Worm (Caenorhabditis elegans) whole organism, midembryonic: ENCODE measurements around the gene sym-1.

Source experiments
- T22C8.4 ChIP-seq: fragments of 200-800 bp; sonication (Bioruptor generic); IDR thresholded peaks from 2 replicates; pipeline ENCODE4 v1.3.6; 2022; ENCODE audit warnings: missing genetic modification characterization, missing compliant biosample characterization
- cog-1 ChIP-seq: sonication (generic microtip); optimal IDR thresholded peaks from 2 replicates; lab custom pipeline; 2016; ENCODE audit warnings: missing genetic modification characterization, missing compliant biosample characterization
- flt-1 ChIP-seq: fragments of 200-800 bp; sonication (Bioruptor generic); IDR thresholded peaks from 2 replicates; pipeline ENCODE4 v1.3.6; 2022; ENCODE audit warnings: missing genetic modification characterization, missing compliant biosample characterization
- klf-2 ChIP-seq: fragments of 200-800 bp; sonication (Bioruptor generic); conservative IDR thresholded peaks from 2 replicates; pipeline ENCODE4 v1.3.6; 2022; ENCODE audit warnings: missing genetic modification reagents, missing genetic modification characterization, missing compliant biosample characterization
- med-1 ChIP-seq: sonication (generic microtip); optimal IDR thresholded peaks from 2 replicates; lab custom pipeline; 2017; ENCODE audit warnings: missing genetic modification characterization, mild to moderate bottlenecking, missing compliant biosample characterization, antibody characterized with exemption, missing genetic modification reagents; ENCODE audit not compliant: insufficient read depth
- ref-1 ChIP-seq: fragments of 200-800 bp; sonication (Bioruptor generic); conservative IDR thresholded peaks from 2 replicates; pipeline ENCODE4 v1.3.6; 2022; ENCODE audit warnings: missing genetic modification reagents, missing genetic modification characterization, missing compliant biosample characterization
- tab-1 ChIP-seq: fragments of 200-800 bp; sonication (Bioruptor generic); IDR thresholded peaks from 2 replicates; pipeline ENCODE4 v1.3.6; 2022; ENCODE audit warnings: missing genetic modification characterization, missing compliant biosample characterization
- ztf-23 ChIP-seq: fragments of 200-800 bp; sonication (Bioruptor generic); IDR thresholded peaks from 2 replicates; pipeline ENCODE4 v1.3.6; 2022; ENCODE audit warnings: missing genetic modification reagents, missing genetic modification characterization, missing compliant biosample characterization
- ztf-29 ChIP-seq: fragments of 200-800 bp; sonication (Bioruptor generic); IDR thresholded peaks from 2 replicates; pipeline ENCODE4 v1.3.6; 2022; ENCODE audit warnings: missing genetic modification reagents, missing genetic modification characterization, missing compliant biosample characterization

DNA sequence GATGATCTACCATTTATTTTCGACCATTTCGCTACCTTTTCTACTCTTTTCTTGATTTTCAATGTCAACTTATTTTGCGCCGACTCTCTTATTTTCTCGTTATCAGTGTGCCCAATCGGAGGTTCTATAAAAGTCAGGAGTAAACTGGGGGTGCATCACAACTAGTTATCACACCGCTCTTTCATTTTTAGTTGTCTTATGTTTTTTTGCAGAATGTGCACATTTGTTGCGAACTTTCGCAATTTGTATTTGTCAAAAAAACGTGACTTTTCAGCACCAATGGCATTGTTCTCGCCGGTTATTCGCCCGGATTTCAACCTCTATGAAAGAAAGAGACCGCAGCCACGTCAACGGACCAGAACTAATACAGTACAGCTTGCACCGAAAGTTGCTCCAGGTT lies 43.8 kb upstream of the sym-1 start:
- no peak for TF ChIP-seq ref-1 (GFP tag; lab: Robert Waterston, UW)
- TF ChIP-seq flt-1 (GFP tag; lab: Robert Waterston, UW) = no peak
- TF ChIP-seq ztf-23 (GFP tag; lab: Robert Waterston, UW) = no peak
- TF ChIP-seq T22C8.4 = no peak
- no peak for TF ChIP-seq ztf-29 (GFP tag; lab: Robert Waterston, UW)
- TF ChIP-seq tab-1 (GFP tag; lab: Robert Waterston, UW) = no peak
- no peak for TF ChIP-seq med-1 (GFP tag; lab: Kevin White, UChicago)
- TF ChIP-seq cog-1 (tag; lab: Kevin White, UChicago) = no peak
- TF ChIP-seq klf-2 (GFP tag; lab: Robert Waterston, UW) = no peak
